Fruit fly (Drosophila melanogaster): Measurements from ENCODE around the gene Pex12.

The Pex12 gene

DNA sequence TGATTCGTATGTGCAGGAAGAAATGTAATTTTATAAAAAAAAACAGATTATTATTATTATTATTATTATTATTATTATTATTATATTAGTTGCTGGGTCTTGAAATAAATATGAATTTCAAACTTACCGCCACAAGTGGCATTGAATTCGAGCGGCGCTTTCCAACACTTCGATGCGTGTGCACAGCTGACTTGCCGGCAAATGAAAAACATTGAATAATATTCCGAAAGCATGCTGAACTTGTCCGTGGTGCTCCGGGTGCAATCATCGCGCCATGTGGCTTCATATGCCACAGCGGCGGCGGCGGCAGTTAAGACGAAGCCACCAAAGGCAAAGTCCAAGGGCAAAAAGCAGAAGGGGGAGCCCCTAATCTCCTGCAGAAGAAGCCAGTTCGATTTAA is 4.4 kb upstream of the Pex12 start, which contains the start of gene Dbp21E2:
Gene Dbp21E2 (plus strand): TSS at position 180 of the 400 bp plus-strand sequence.
- TF ChIP-seq CG15514 (GFP tag; optimal IDR thresholded peaks at IDR 0.05) = peak; percentile 11
- peak; percentile 24 for TF ChIP-seq pzg (GFP tag; optimal IDR thresholded peaks at IDR 0.05)
- TF ChIP-seq CG34422 (GFP tag; IDR thresholded peaks at IDR 0.05) = peak; percentile 34; the same call in 1 of the 3 replicates
- 0 out of 2 replicates have a peak, but pooled peaks have one; percentile 17 for TF ChIP-seq unc-4 (GFP tag; IDR thresholded peaks at IDR 0.05; ENCODE audit: partially characterized antibody)
- 0 out of 4 replicates have a peak, but pooled peaks have one; percentile 6 for TF ChIP-seq chinmo (GFP tag; IDR thresholded peaks at IDR 0.05; ENCODE audit: partially characterized antibody)
- peak; percentile 93 for TF ChIP-seq E2f2 (GFP tag; IDR thresholded peaks at IDR 0.05)
- no peak for TF ChIP-seq ewg (GFP tag; optimal IDR thresholded peaks at IDR 0.05)
- TF ChIP-seq NK7.1 (GFP tag; optimal IDR thresholded peaks at IDR 0.05) = no peak
- no peak for TF ChIP-seq bowl (GFP tag; IDR thresholded peaks at IDR 0.05)
- peak; percentile 13; the same call in 1 of the 3 replicates for TF ChIP-seq ci (GFP tag; IDR thresholded peaks at IDR 0.05)
- peak; percentile 1 for TF ChIP-seq CG2120 (GFP tag; optimal IDR thresholded peaks at IDR 0.05)
- peak; percentile 38 for TF ChIP-seq MESR4 (GFP tag; optimal IDR thresholded peaks at IDR 0.05)
- TF ChIP-seq sisA (GFP tag; IDR thresholded peaks at IDR 0.05) = no peak
- peak in 1 of 2 experiments; percentile 84 for TF ChIP-seq crp (GFP tag; optimal IDR thresholded peaks at IDR 0.05)
- TF ChIP-seq Pdp1 (GFP tag; optimal IDR thresholded peaks at IDR 0.05) = peak in 1 of 2 experiments; percentile 87
- no peak for TF ChIP-seq CG7963 (GFP tag; IDR thresholded peaks at IDR 0.05; ENCODE audit: partially characterized antibody)
- TF ChIP-seq CG10267 (tag; optimal IDR thresholded peaks at IDR 0.05) = peak; percentile 83
- TF ChIP-seq Eip74EF (GFP tag; optimal IDR thresholded peaks at IDR 0.05) = no peak
- no peak for TF ChIP-seq CG7987 (GFP tag; optimal IDR thresholded peaks at IDR 0.05)
- peak; percentile 18; the same call in 1 of the 4 replicates for TF ChIP-seq Dll (GFP tag; IDR thresholded peaks at IDR 0.05; ENCODE audit: partially characterized antibody)
- TF ChIP-seq MBD-R2 (GFP tag; IDR thresholded peaks at IDR 0.05) = peak; percentile 74
- TF ChIP-seq Mad (GFP tag; optimal IDR thresholded peaks at IDR 0.05) = no peak
- peak; percentile 84 for TF ChIP-seq Dp (GFP tag; optimal IDR thresholded peaks at IDR 0.05)

- no peak for TF ChIP-seq ems (GFP tag; optimal IDR thresholded peaks at IDR 0.05)
- no peak for TF ChIP-seq CG15514 (GFP tag; optimal IDR thresholded peaks at IDR 0.05)
- TF ChIP-seq CG10209 (GFP tag; optimal IDR thresholded peaks at IDR 0.05) = no peak
- TF ChIP-seq CG6175 (GFP tag; IDR thresholded peaks at IDR 0.05) = no peak
- TF ChIP-seq br (optimal IDR thresholded peaks at IDR 0.05) = no peak
- TF ChIP-seq Doc2 (GFP tag; IDR thresholded peaks at IDR 0.05) = no peak
- no peak for TF ChIP-seq B-H2 (GFP tag; optimal IDR thresholded peaks at IDR 0.05)
- TF ChIP-seq bigmax (GFP tag; optimal IDR thresholded peaks at IDR 0.05) = no peak
- no peak for TF ChIP-seq shn (GFP tag; optimal IDR thresholded peaks at IDR 0.05)
- no peak for TF ChIP-seq NFAT (GFP tag; IDR thresholded peaks at IDR 0.05)
- TF ChIP-seq ato (GFP tag; IDR thresholded peaks at IDR 0.05; ENCODE audit: partially characterized antibody) = no peak
- TF ChIP-seq Neu2 (GFP tag; optimal IDR thresholded peaks at IDR 0.05; ENCODE audit: borderline replicate concordance) = no peak
- no peak for TF ChIP-seq CG14965 (GFP tag; optimal IDR thresholded peaks at IDR 0.05; ENCODE audit: borderline replicate concordance)
- no peak for TF ChIP-seq CG17568 (GFP tag; optimal IDR thresholded peaks at IDR 0.05)
Measured at dm6 chr2L:817850-818249, 2.1 kb downstream of the Pex12 start, which contains the start of gene CG15880. TSS of gene CG15880 (minus strand) at chr2L:817950.
